Worm (Caenorhabditis elegans): ENCODE results near the gene Y94H6A.3.
"Not testable (repeated sequence)": the region's sequence is repeated elsewhere in the genome, so short reads cannot be mapped to it uniquely, and the experiment has no call there.

The Y94H6A.3 gene

ce11 chrIV:2663953-2664900 is 12.1 kb upstream of the Y94H6A.3 start, which contains the start of gene Y69A2AR.31:
Gene Y69A2AR.31 (minus strand): TSS chrIV:2664003.
- TF ChIP-seq nfya-1 (tag; optimal IDR thresholded peaks at IDR 0.05; ENCODE audit: insufficient read depth) = peak; percentile 42
- TF ChIP-seq lin-39 (tag; optimal IDR thresholded peaks at IDR 0.05) = peak; percentile 18
- peak; percentile 6 for TF ChIP-seq fkh-10 (GFP tag; optimal IDR thresholded peaks at IDR 0.05)
- TF ChIP-seq lin-15B (tag; optimal IDR thresholded peaks at IDR 0.05) = peak; percentile 33
- no peak for TF ChIP-seq egl-5 (tag; optimal IDR thresholded peaks at IDR 0.05)

ce11 chrIV:2664901-2665201 is 11.5 kb upstream of the Y94H6A.3 start:
- no peak for TF ChIP-seq unc-39 (tag; optimal IDR thresholded peaks at IDR 0.05)
- TF ChIP-seq nhr-237 (tag; optimal IDR thresholded peaks at IDR 0.05) = no peak
- no peak for TF ChIP-seq zag-1 (tag; optimal IDR thresholded peaks at IDR 0.05)
- TF ChIP-seq skn-1 (tag; optimal IDR thresholded peaks at IDR 0.05) = no peak
- TF ChIP-seq lsy-12 (tag; optimal IDR thresholded peaks at IDR 0.05) = peak; percentile 4

ce11 chrIV:2665388-2665978 is 10.8 kb upstream of the Y94H6A.3 start:
- no peak for TF ChIP-seq mdl-1 (tag; optimal IDR thresholded peaks at IDR 0.05)
- TF ChIP-seq egl-5 (tag; optimal IDR thresholded peaks at IDR 0.05) = peak; percentile 33

ce11 chrIV:2666127-2666526 is 10.2 kb upstream of the Y94H6A.3 start:
- TF ChIP-seq nfya-1 (tag; optimal IDR thresholded peaks at IDR 0.05; ENCODE audit: insufficient read depth) = no peak
- no peak for TF ChIP-seq tbx-2 (tag; optimal IDR thresholded peaks at IDR 0.05)
- peak; percentile 30 for TF ChIP-seq lin-15B (tag; optimal IDR thresholded peaks at IDR 0.05)
- TF ChIP-seq lsy-12 (tag; optimal IDR thresholded peaks at IDR 0.05) = no peak
- no peak for TF ChIP-seq ztf-11 (tag; optimal IDR thresholded peaks at IDR 0.05)
- TF ChIP-seq fkh-10 (GFP tag; optimal IDR thresholded peaks at IDR 0.05) = no peak
- no peak for TF ChIP-seq ama-1 (optimal IDR thresholded peaks at IDR 0.05)
- peak; percentile 12 for TF ChIP-seq pha-4 (tag; optimal IDR thresholded peaks at IDR 0.05)
- no peak for TF ChIP-seq mml-1 (tag; optimal IDR thresholded peaks at IDR 0.05)
- no peak for TF ChIP-seq unc-62 (GFP tag; optimal IDR thresholded peaks at IDR 0.05)
- TF ChIP-seq egl-27 (tag; optimal IDR thresholded peaks at IDR 0.05) = no peak
- no peak for TF ChIP-seq unc-39 (tag; optimal IDR thresholded peaks at IDR 0.05)

ce11 chrIV:2666586-2667100 is 9.7 kb upstream of the Y94H6A.3 start, which contains the start of gene Y69A2AR.1:
Gene Y69A2AR.1 (plus strand): TSS chrIV:2667050.
- TF ChIP-seq eor-1 (tag; optimal IDR thresholded peaks at IDR 0.05) (no peak), nfya-1 (tag; optimal IDR thresholded peaks at IDR 0.05; ENCODE audit: insufficient read depth) (peak; percentile 37), lin-15B (tag; optimal IDR thresholded peaks at IDR 0.05) (peak; percentile 38)

DNA sequence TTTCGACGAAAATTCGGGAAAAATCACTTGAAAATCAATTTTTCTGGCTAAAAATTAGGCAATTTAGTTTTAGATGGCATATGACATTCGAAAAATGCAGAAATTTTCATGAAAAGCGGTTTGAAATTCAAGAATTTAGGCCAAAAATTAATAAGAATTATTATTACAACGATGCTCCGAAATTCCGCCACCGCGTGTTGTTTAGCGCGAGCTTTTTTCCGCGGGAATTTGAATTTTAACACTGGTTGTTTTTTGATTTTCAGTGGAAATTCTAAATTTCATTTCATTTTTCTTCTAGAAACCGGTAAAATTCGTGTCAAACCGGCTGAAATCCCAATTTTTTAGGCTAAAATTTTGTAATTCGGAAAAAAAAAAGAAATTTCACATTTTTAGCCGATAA is 5.6 kb upstream of the Y94H6A.3 start:
- TF ChIP-seq pha-4 (tag; optimal IDR thresholded peaks at IDR 0.05) (peak; percentile 19), lin-15B (tag; optimal IDR thresholded peaks at IDR 0.05) (peak; percentile 30), ama-1 (optimal IDR thresholded peaks at IDR 0.05) (no peak)

DNA sequence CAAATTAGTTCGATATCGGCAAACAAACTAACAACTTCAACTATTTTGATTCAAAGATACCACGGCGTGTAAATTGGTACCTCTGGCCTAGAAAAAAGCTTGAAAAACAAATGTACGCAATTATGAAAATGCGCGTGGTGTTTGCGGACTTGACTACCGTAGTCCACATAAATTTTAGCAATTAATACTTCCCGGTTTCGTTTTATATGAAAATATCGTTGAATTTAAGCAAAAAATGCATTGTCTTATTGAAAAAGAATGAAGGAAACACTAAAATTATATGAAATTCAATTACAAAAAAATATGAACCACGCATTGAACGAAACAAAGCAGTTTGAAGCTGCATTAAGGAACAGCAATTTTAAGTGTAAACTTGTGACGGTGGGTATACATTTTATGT is 1.4 kb upstream of the Y94H6A.3 start, which contains the start of gene gpx-4:
Gene gpx-4 (minus strand): TSS at position 101 of the 400 bp plus-strand sequence.
- not testable (repeated sequence) for TF ChIP-seq jun-1 (tag; optimal IDR thresholded peaks at IDR 0.05); zag-1 (tag; optimal IDR thresholded peaks at IDR 0.05); nfya-1 (tag; optimal IDR thresholded peaks at IDR 0.05; ENCODE audit: insufficient read depth)

DNA sequence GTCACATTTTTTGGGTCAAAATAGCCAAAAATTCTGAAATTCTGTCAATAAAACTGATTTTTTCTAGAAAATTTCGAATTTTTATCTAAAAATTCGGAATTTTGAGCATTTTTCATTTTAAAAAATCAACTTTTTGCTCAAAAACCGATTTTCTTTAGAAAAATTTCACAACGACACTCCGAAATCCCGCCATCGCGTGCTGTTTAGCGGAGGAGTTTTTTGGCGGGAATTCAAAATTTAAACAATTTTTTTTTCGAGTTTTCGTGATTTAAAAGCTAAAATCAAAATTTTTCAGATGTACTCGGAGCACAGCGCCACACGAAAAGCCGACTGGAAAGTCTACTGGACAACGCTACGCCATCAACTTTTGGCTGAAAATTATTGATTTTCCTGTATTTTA is 1.4 kb downstream of the Y94H6A.3 start:
- TF ChIP-seq hmg-11 (tag; optimal IDR thresholded peaks at IDR 0.05) (no peak), tbx-2 (tag; optimal IDR thresholded peaks at IDR 0.05) (no peak), fkh-10 (GFP tag; optimal IDR thresholded peaks at IDR 0.05) (no peak), snpc-4 (tag; optimal IDR thresholded peaks at IDR 0.05) (no peak), eor-1 (tag; optimal IDR thresholded peaks at IDR 0.05) (no peak), sea-2 (GFP tag; optimal IDR thresholded peaks at IDR 0.05) (no peak), ztf-11 (tag; optimal IDR thresholded peaks at IDR 0.05) (no peak), pha-4 (tag; optimal IDR thresholded peaks at IDR 0.05) (no peak), nhr-76 (tag; optimal IDR thresholded peaks at IDR 0.05) (no peak), nhr-237 (tag; optimal IDR thresholded peaks at IDR 0.05) (no peak), elt-1 (tag; optimal IDR thresholded peaks at IDR 0.05) (no peak), lin-15B (tag; optimal IDR thresholded peaks at IDR 0.05) (no peak), nhr-77 (tag; optimal IDR thresholded peaks at IDR 0.05) (no peak), unc-62 (GFP tag; optimal IDR thresholded peaks at IDR 0.05) (no peak), fkh-2 (tag; optimal IDR thresholded peaks at IDR 0.05) (no peak), nhr-43 (tag; optimal IDR thresholded peaks at IDR 0.05; ENCODE audit: poor library complexity, severe bottlenecking) (no peak)

Measured in whole organism, L3 larva.